Worm (Caenorhabditis elegans) whole organism, L3 larva: ENCODE measurements around the gene pes-4.

Experiments
- ZK546.5 ChIP-seq: sonication (generic microtip); optimal IDR thresholded peaks from 2 replicates; lab custom pipeline; 2017; ENCODE audit warnings: missing biosample characterization, missing genetic modification characterization
- ama-1 ChIP-seq: fragments of 150-350 bp; optimal IDR thresholded peaks from 2 replicates; lab custom pipeline; 2018
- ceh-28 ChIP-seq: fragments of 150-350 bp; optimal IDR thresholded peaks from 2 replicates; lab custom pipeline; 2014; ENCODE audit warnings: missing biosample characterization, missing genetic modification reagents, missing genetic modification characterization
- ceh-9 ChIP-seq: sonication (generic microtip); optimal IDR thresholded peaks from 2 replicates; lab custom pipeline; 2018; ENCODE audit warnings: missing biosample characterization, missing genetic modification characterization
- daf-12 ChIP-seq: fragments of 150-350 bp; optimal IDR thresholded peaks from 2 replicates; lab custom pipeline; 2014; ENCODE audit warnings: missing biosample characterization, missing genetic modification reagents, missing genetic modification characterization
- egl-5 ChIP-seq: fragments of 150-350 bp; optimal IDR thresholded peaks from 2 replicates; lab custom pipeline; 2017; ENCODE audit warnings: missing biosample characterization, missing genetic modification reagents, missing genetic modification characterization, inconsistent platforms
- elt-2 ChIP-seq: sonication (generic microtip); optimal IDR thresholded peaks from 2 replicates; lab custom pipeline; 2016; ENCODE audit warnings: missing genetic modification reagents, mild to moderate bottlenecking, missing genetic modification characterization, missing compliant biosample characterization
- elt-3 ChIP-seq, 3 experiments: fragments of 150-350 bp in 1 of 3; sonication (generic microtip) in 2 of 3; optimal IDR thresholded peaks; 2 replicates in 2 of 3; 4 replicates in 1 of 3; lab custom pipeline; 2014 to 2017; ENCODE audit warnings: missing biosample characterization in 3 of 3, missing genetic modification characterization in 3 of 3
- eor-1 ChIP-seq, 2 experiments: fragments of 150-350 bp; optimal IDR thresholded peaks; 2 replicates each; lab custom pipeline; 2014 to 2018; ENCODE audit warnings: missing biosample characterization in 2 of 2, missing genetic modification characterization in 2 of 2
- fos-1 ChIP-seq: fragments of 150-350 bp; optimal IDR thresholded peaks from 2 replicates; lab custom pipeline; 2014; ENCODE audit warnings: missing biosample characterization, missing genetic modification characterization
- jun-1 ChIP-seq: fragments of 150-350 bp; optimal IDR thresholded peaks from 2 replicates; lab custom pipeline; 2014; ENCODE audit warnings: missing biosample characterization, missing genetic modification reagents, missing genetic modification characterization
- lin-15B ChIP-seq: fragments of 150-350 bp; optimal IDR thresholded peaks from 2 replicates; lab custom pipeline; 2014; ENCODE audit warnings: missing biosample characterization, missing genetic modification characterization
- lin-39 ChIP-seq: fragments of 150-350 bp; optimal IDR thresholded peaks from 2 replicates; lab custom pipeline; 2018; ENCODE audit warnings: missing biosample characterization, missing genetic modification reagents, missing genetic modification characterization
- mdl-1 ChIP-seq: fragments of 150-350 bp; optimal IDR thresholded peaks from 2 replicates; lab custom pipeline; 2014; ENCODE audit warnings: missing biosample characterization, missing genetic modification characterization
- mml-1 ChIP-seq: fragments of 150-350 bp; sonication (generic microtip); optimal IDR thresholded peaks from 3 replicates; lab custom pipeline; 2014; ENCODE audit warnings: missing biosample characterization, missing genetic modification characterization
- nfya-1 ChIP-seq: sonication (generic microtip); optimal IDR thresholded peaks from 2 replicates; lab custom pipeline; 2017; ENCODE audit warnings: missing genetic modification characterization, mild to moderate bottlenecking, missing compliant biosample characterization, antibody characterized with exemption, moderate library complexity; ENCODE audit not compliant: insufficient read depth
- nhr-11 ChIP-seq: fragments of 150-350 bp; optimal IDR thresholded peaks from 2 replicates; lab custom pipeline; 2014; ENCODE audit warnings: missing biosample characterization, missing genetic modification characterization
- nhr-12 ChIP-seq: fragments of 150-350 bp; optimal IDR thresholded peaks from 2 replicates; lab custom pipeline; 2014; ENCODE audit warnings: missing biosample characterization, missing genetic modification characterization
- nhr-23 ChIP-seq: fragments of 150-350 bp; optimal IDR thresholded peaks from 2 replicates; lab custom pipeline; 2014; ENCODE audit warnings: missing biosample characterization, missing genetic modification reagents, missing genetic modification characterization
- nhr-237 ChIP-seq: fragments of 150-350 bp; optimal IDR thresholded peaks from 2 replicates; lab custom pipeline; 2014; ENCODE audit warnings: missing biosample characterization, missing genetic modification characterization
- nhr-25 ChIP-seq: sonication (generic microtip); optimal IDR thresholded peaks from 2 replicates; lab custom pipeline; 2017; ENCODE audit warnings: missing biosample characterization, missing genetic modification characterization
- nhr-28 ChIP-seq: fragments of 150-350 bp; optimal IDR thresholded peaks from 2 replicates; lab custom pipeline; 2014; ENCODE audit warnings: missing biosample characterization, missing genetic modification characterization
- nhr-67 ChIP-seq: fragments of 150-350 bp; optimal IDR thresholded peaks from 2 replicates; lab custom pipeline; 2014; ENCODE audit warnings: missing biosample characterization, missing genetic modification characterization
- nhr-76 ChIP-seq: fragments of 150-350 bp; sonication (generic microtip); optimal IDR thresholded peaks from 5 replicates; lab custom pipeline; 2014; ENCODE audit warnings: missing biosample characterization, missing genetic modification characterization
- nhr-77 ChIP-seq: fragments of 150-350 bp; optimal IDR thresholded peaks from 2 replicates; lab custom pipeline; 2014; ENCODE audit warnings: missing biosample characterization, missing genetic modification characterization
- pha-4 ChIP-seq: fragments of 150-350 bp; optimal IDR thresholded peaks from 2 replicates; lab custom pipeline; 2014; ENCODE audit warnings: missing biosample characterization, missing genetic modification reagents, missing genetic modification characterization
- pqm-1 ChIP-seq: fragments of 150-350 bp; optimal IDR thresholded peaks from 2 replicates; lab custom pipeline; 2017; ENCODE audit warnings: missing biosample characterization, missing genetic modification characterization, inconsistent platforms
- sea-2 ChIP-seq: fragments of 150-350 bp; sonication (generic microtip); optimal IDR thresholded peaks from 4 replicates; lab custom pipeline; 2014; ENCODE audit warnings: missing biosample characterization, missing genetic modification reagents, missing genetic modification characterization
- skn-1 ChIP-seq: fragments of 150-350 bp; optimal IDR thresholded peaks from 2 replicates; lab custom pipeline; 2014; ENCODE audit warnings: missing biosample characterization, missing genetic modification characterization
- snpc-4 ChIP-seq: fragments of 150-350 bp; optimal IDR thresholded peaks from 2 replicates; lab custom pipeline; 2014; ENCODE audit warnings: missing biosample characterization, missing genetic modification characterization
- tbx-2 ChIP-seq: sonication (generic microtip); optimal IDR thresholded peaks from 2 replicates; lab custom pipeline; 2016; ENCODE audit warnings: mild to moderate bottlenecking, missing genetic modification characterization, missing compliant biosample characterization
- unc-39 ChIP-seq: sonication (generic microtip); optimal IDR thresholded peaks from 4 replicates; lab custom pipeline; 2017; ENCODE audit warnings: missing biosample characterization, missing genetic modification characterization
- unc-62 ChIP-seq: fragments of 150-350 bp; sonication (generic microtip); optimal IDR thresholded peaks from 4 replicates; lab custom pipeline; 2014; ENCODE audit warnings: missing biosample characterization, missing genetic modification reagents, missing genetic modification characterization
- ztf-11 ChIP-seq: fragments of 150-350 bp; optimal IDR thresholded peaks from 2 replicates; lab custom pipeline; 2014; ENCODE audit warnings: missing biosample characterization, missing genetic modification characterization
- ztf-4 ChIP-seq: fragments of 150-350 bp; optimal IDR thresholded peaks from 2 replicates; lab custom pipeline; 2014; ENCODE audit warnings: missing biosample characterization, missing genetic modification characterization

Gene pes-4

DNA sequence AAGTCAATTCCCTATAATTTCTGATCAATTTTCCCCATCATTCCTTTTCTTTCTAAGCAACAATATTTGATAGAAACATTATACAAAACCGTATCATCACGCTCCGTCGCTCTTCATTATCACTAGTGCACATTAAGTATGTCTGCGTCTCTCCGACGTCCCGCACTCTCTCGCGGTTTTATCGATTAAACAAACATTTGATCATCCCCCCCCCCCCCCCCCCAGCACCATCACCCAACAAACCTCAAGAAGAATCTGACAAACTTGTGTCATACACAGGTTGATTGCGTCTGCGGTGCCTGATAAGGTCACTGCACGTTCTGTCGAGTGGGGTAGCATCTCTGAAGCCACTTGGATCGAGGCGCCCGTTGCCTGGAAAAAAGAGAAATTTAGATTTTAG, 10.1 kb downstream of the pes-4 start:
- TF ChIP-seq elt-2 (tag; lab: Kevin White, UChicago) = peak; percentile 85
- peak; percentile 31 for TF ChIP-seq pqm-1 (tag; lab: Kevin White, UChicago)
- peak; percentile 44 for TF ChIP-seq pha-4 (tag; lab: Kevin White, UChicago)
- TF ChIP-seq ama-1 = no peak

DNA sequence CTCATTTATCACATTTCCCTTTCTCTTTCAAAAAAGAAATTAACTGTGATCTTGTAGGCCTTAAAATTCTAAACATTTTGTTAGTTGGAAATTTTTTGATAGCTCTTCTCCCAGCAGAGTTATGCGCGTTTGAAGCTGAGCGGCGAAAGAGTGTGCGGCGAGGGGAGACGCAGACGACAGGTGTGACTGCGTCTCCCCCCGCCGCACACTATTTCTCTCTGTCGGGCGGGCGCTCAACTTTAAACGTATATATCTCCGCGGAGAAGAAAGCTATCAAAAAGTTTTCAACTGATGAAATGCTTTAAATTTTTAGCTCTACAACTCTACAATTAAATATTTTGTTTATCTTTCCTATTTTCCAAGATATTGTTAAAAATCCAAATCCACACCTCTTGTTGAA, 11.1 kb downstream of the pes-4 start:
- no peak for TF ChIP-seq jun-1 (tag; lab: Kevin White, UChicago)
- TF ChIP-seq ZK546.5 (tag; lab: Kevin White, UChicago) = no peak
- TF ChIP-seq mml-1 (tag; lab: Kevin White, UChicago) = no peak
- no peak for TF ChIP-seq tbx-2 (tag; lab: Kevin White, UChicago)
- TF ChIP-seq nhr-237 (tag; lab: Kevin White, UChicago) = no peak
- TF ChIP-seq skn-1 (tag; lab: Kevin White, UChicago) = no peak
- TF ChIP-seq egl-5 (tag; lab: Kevin White, UChicago) = no peak
- no peak for TF ChIP-seq daf-12 (tag; lab: Kevin White, UChicago)
- TF ChIP-seq sea-2 (GFP tag; lab: Kevin White, UChicago) = no peak
- no peak for TF ChIP-seq snpc-4 (tag; lab: Kevin White, UChicago)
- no peak for TF ChIP-seq nhr-28 (tag; lab: Kevin White, UChicago)
- TF ChIP-seq eor-1 (tag; optimal IDR thresholded peaks at IDR 0.05; lab: Kevin White, UChicago) = no peak
- TF ChIP-seq nhr-77 (tag; lab: Kevin White, UChicago) = no peak
- TF ChIP-seq ztf-4 (tag; lab: Kevin White, UChicago) = no peak

- no peak for TF ChIP-seq nhr-23 (tag; lab: Kevin White, UChicago)
- no peak for TF ChIP-seq nhr-25 (tag; lab: Kevin White, UChicago)
- no peak for TF ChIP-seq nhr-237 (tag; lab: Kevin White, UChicago)
- TF ChIP-seq elt-3 (tag; optimal IDR thresholded peaks at IDR 0.05; lab: Kevin White, UChicago) = no peak
- TF ChIP-seq pha-4 (tag; lab: Kevin White, UChicago) = peak; percentile 4
- peak; percentile 11 for TF ChIP-seq lin-15B (tag; lab: Kevin White, UChicago)
- TF ChIP-seq elt-2 (tag; lab: Kevin White, UChicago) = peak; percentile 13
- no peak for TF ChIP-seq unc-39 (tag; lab: Kevin White, UChicago)
- TF ChIP-seq fos-1 (tag; lab: Kevin White, UChicago) = no peak
- TF ChIP-seq ztf-11 (tag; lab: Kevin White, UChicago) = no peak
- no peak for TF ChIP-seq nhr-67 (tag; lab: Kevin White, UChicago)
- TF ChIP-seq eor-1 (tag; optimal IDR thresholded peaks at IDR 0.05; lab: Kevin White, UChicago) = no peak
- peak; percentile 27 for TF ChIP-seq nfya-1
- TF ChIP-seq nhr-11 (tag; lab: Kevin White, UChicago) = no peak
- no peak for TF ChIP-seq ceh-9
- TF ChIP-seq mdl-1 (tag; lab: Kevin White, UChicago) = no peak
- TF ChIP-seq jun-1 (tag; lab: Kevin White, UChicago) = no peak
- no peak for TF ChIP-seq nhr-12 (tag; lab: Kevin White, UChicago)
These were observed 11.9 kb downstream of the pes-4 start for ce11 chrIII:1218221-1218620.

DNA sequence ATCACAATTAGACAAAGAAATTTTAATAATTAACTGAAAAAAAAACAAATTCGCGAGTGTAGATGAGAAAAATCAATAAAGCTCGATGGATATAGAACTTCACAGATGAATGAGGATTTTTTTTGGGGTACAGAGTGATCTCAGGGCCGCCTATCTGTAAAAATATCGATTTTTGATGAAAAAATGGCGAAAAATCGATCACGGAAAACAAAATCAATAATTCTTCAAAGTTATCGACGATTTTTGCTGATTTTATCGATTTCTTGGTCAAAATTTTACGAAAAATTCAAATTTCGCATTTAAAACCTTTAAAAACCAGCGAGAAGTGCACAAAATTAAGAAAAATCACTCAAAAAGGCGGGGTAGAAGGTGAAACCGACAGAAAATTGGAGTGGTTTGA, 14.0 kb downstream of the pes-4 start:
- no peak for TF ChIP-seq unc-62
- no peak for TF ChIP-seq tbx-2 (tag; lab: Kevin White, UChicago)
- TF ChIP-seq ceh-28 (tag; lab: Kevin White, UChicago) = peak; percentile 63
- TF ChIP-seq lin-39 (tag; lab: Kevin White, UChicago) = no peak

DNA sequence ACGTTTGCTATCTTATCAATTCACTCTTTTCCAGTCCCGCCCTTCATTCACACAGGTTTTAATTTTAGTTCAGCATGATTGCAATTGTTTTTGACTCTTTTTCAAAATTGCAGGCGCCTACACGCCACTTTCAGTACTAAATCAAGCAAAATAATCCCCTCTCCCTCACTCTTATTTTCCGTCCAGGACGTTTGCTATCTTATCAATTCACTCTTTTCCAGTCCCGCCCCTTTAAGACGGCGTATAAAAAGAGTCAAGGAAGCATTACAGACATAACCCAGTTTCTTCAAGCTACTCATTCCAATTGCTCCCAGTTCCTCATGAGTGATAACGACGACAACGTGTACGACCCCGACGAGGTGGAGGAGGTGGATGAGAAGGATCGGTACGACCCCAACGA, 15.4 kb downstream of the pes-4 start, which contains the start of gene Y119D3B.21:
Gene Y119D3B.21 (plus strand): TSS at position 321 of the 400 bp plus-strand sequence.
- no peak for TF ChIP-seq lin-39 (tag; lab: Kevin White, UChicago)
- peak; percentile 62 for TF ChIP-seq ama-1
- no peak for TF ChIP-seq unc-62
- no peak for TF ChIP-seq nhr-67 (tag; lab: Kevin White, UChicago)
- no peak for TF ChIP-seq nhr-76 (tag; lab: Kevin White, UChicago)
- peak; percentile 63 for TF ChIP-seq jun-1 (tag; lab: Kevin White, UChicago)
- no peak for TF ChIP-seq nhr-12 (tag; lab: Kevin White, UChicago)
- peak; percentile 91 for TF ChIP-seq pqm-1 (tag; lab: Kevin White, UChicago)
- no peak for TF ChIP-seq unc-39 (tag; lab: Kevin White, UChicago)
- no peak for TF ChIP-seq ceh-28 (tag; lab: Kevin White, UChicago)
- no peak for TF ChIP-seq nhr-237 (tag; lab: Kevin White, UChicago)
- TF ChIP-seq nhr-11 (tag; lab: Kevin White, UChicago) = no peak
- no peak for TF ChIP-seq nhr-77 (tag; lab: Kevin White, UChicago)
- TF ChIP-seq elt-2 (tag; lab: Kevin White, UChicago) = peak; percentile 96
